Worm (Caenorhabditis elegans): ENCODE data around the gene F17C8.9.

- TF ChIP-seq ceh-13 (GFP tag; optimal IDR thresholded peaks at IDR 0.05) = no peak
- TF ChIP-seq ama-1 (optimal IDR thresholded peaks at IDR 0.05) = no peak
- TF ChIP-seq ceh-36 (tag; optimal IDR thresholded peaks at IDR 0.05) = no peak
- TF ChIP-seq tbx-11 (GFP tag; IDR thresholded peaks at IDR 0.05) = no peak
- TF ChIP-seq scrt-1 (GFP tag; IDR thresholded peaks at IDR 0.05) = no peak
- TF ChIP-seq pes-1 (GFP tag; IDR thresholded peaks at IDR 0.05) = no peak
Measured at ce11 chrIII:4687134-4687533, 47.0 kb upstream of the F17C8.9 start.
